Fruit fly (Drosophila melanogaster): ENCODE data around the gene CG42717.

CG42717 gene

DNA sequence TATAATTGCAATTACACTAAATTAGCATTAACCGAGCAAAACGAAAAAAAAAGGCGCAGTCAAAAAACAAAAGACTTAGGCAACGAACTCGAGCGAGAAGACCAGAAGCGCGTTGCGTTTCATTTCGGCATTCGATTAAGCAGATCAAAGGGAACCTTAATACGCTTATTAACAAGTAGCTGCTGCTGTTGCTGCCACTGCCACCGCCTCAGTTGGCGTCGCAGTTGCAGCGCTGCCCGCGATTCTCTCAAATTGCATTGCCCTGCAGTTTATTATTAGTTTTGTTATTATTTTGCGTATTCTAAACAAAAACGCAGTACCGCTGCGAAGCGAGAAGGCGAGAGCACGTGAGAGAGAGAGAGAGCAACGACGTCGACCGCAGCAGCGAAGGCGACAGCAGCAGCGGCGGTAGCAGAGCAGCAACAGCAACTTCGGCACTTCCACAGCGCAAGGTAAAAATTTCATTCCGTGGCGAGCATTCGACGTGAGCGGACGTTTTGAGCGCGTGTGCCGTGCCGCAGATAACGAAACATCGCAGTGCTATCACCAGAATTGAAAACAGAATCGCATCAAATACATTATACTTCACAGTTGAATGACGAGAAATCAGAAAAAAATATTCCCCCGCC, 9.9 kb downstream of the CG42717 start, which contains the start of gene Notum:
Notum (plus strand) TSS at position 461 of the 629 bp plus-strand sequence.
- TF ChIP-seq ttk (optimal IDR thresholded peaks at IDR 0.05) (no peak), Myc (optimal IDR thresholded peaks at IDR 0.05) (no peak), Sin3A (optimal IDR thresholded peaks at IDR 0.05) (no peak), h (optimal IDR thresholded peaks at IDR 0.05) (no peak), insv (optimal IDR thresholded peaks at IDR 0.05) (no peak), psq (optimal IDR thresholded peaks at IDR 0.05) (no peak)

DNA sequence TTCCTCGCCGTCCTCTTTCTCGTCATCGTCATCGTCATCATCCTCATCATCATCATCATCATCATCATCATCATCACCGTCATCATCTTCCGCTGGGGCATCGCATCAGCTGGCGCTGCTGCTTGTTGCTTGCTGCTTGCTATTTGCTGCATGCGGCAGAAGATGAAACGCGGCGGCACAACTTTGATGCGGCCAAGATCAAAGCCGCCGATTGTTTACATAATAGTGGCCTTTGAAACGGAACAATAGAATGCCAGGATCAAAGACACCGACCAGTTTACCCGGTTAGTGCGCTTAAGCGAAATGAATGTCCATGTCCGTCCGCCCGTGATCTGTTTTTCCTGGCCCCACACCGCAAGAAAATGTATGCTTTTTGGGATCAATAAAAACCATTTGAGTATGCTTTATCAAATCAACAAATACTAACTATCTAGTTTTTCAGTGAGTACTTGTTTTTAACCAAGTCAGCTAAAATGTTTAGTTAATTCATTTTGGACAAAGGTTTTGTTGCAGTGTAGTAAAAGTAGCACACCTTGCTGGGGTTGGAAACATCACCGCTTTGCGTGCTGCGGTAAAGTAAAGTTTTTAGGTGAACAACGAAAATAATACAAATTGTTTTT, 11.8 kb downstream of the CG42717 start:
- TF ChIP-seq Myc (optimal IDR thresholded peaks at IDR 0.05) (no peak), h (optimal IDR thresholded peaks at IDR 0.05) (no peak), psq (optimal IDR thresholded peaks at IDR 0.05) (no peak), insv (optimal IDR thresholded peaks at IDR 0.05) (no peak), Sin3A (optimal IDR thresholded peaks at IDR 0.05) (no peak), ttk (optimal IDR thresholded peaks at IDR 0.05) (no peak)

DNA sequence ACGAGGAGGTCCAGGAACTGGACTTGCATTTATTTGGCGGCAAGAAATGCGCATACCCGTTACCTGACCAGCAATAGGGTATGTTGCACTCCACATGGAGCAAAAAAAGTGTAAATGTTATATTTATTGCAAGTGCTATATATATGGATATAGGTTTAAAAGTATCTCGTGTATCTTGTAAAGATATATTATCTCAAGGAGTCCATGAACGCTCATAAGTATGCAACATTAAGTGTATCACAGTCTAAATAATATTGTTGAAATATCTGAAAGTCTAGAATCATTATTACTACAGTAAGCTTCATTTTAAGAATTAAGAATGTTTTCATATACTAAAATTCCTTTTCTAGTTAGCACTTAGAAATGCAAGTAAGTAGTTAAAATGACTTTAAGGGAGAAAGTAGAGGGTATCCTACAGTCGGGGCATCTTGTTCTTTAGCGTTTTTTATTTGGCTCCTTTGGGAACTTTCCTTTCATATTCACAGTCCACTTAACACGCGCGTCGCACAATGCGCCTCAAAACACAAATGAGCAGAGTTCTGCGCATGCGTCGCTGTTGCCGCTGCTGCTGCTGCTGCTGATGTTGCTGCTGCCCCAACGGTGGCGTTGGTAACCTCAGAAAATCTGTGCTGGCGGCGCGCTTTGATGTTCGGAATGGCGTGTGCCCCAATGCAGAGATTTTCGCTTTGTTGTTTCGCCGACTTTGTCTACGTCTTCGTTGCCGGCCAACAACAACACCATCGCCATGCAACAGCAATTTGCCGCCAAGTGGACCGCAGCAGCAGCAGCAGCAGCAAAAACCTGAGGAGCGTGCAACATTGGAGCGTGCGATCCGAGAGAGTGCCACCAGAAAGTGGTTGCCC, 13.6 kb downstream of the CG42717 start:
- TF ChIP-seq h (optimal IDR thresholded peaks at IDR 0.05) (no peak), psq (optimal IDR thresholded peaks at IDR 0.05) (no peak), ttk (optimal IDR thresholded peaks at IDR 0.05) (no peak), Myc (optimal IDR thresholded peaks at IDR 0.05) (no peak), Sin3A (optimal IDR thresholded peaks at IDR 0.05) (no peak), insv (optimal IDR thresholded peaks at IDR 0.05) (no peak)

DNA sequence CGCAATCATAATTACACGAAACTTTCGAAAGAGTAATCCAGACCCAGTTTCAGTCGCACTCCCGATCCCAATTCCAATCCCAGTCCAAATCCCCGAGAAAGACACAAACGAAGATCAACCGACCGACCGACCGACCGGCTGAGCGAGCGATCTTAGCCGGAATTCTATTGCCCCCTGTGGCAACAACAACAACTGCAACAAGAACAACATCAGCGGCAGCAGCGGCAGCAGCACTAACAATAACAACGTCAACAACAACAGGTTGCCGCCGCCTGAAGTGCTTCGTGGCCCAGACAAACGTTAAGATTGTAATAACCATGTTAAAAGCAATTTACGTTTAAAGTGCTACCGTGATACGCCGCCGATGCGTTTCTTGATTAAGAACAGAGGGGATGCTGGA, 14.3 kb downstream of the CG42717 start:
- TF ChIP-seq h (optimal IDR thresholded peaks at IDR 0.05) (no peak), ttk (optimal IDR thresholded peaks at IDR 0.05) (no peak), psq (optimal IDR thresholded peaks at IDR 0.05) (no peak), Myc (optimal IDR thresholded peaks at IDR 0.05) (no peak), Sin3A (optimal IDR thresholded peaks at IDR 0.05) (no peak), insv (optimal IDR thresholded peaks at IDR 0.05) (no peak)

DNA sequence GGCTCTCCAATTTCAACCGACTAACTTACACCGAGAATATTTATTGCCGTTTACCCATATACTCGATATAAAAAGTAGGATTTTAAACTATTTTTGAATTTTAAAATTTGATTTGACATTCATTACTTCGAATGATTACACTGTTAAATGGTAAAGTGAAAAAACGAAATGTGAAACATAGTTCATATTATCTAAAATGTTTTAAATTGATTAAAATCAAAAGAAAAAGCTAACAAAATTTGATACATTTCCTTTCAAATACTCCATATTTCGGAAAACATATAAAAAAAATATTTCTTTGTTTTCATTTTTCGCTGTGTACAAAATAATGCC, 14.8 kb downstream of the CG42717 start:
- TF ChIP-seq h (optimal IDR thresholded peaks at IDR 0.05) (no peak), Sin3A (optimal IDR thresholded peaks at IDR 0.05) (no peak), ttk (optimal IDR thresholded peaks at IDR 0.05) (no peak), insv (optimal IDR thresholded peaks at IDR 0.05) (no peak), psq (optimal IDR thresholded peaks at IDR 0.05) (no peak), Myc (optimal IDR thresholded peaks at IDR 0.05) (no peak)

DNA sequence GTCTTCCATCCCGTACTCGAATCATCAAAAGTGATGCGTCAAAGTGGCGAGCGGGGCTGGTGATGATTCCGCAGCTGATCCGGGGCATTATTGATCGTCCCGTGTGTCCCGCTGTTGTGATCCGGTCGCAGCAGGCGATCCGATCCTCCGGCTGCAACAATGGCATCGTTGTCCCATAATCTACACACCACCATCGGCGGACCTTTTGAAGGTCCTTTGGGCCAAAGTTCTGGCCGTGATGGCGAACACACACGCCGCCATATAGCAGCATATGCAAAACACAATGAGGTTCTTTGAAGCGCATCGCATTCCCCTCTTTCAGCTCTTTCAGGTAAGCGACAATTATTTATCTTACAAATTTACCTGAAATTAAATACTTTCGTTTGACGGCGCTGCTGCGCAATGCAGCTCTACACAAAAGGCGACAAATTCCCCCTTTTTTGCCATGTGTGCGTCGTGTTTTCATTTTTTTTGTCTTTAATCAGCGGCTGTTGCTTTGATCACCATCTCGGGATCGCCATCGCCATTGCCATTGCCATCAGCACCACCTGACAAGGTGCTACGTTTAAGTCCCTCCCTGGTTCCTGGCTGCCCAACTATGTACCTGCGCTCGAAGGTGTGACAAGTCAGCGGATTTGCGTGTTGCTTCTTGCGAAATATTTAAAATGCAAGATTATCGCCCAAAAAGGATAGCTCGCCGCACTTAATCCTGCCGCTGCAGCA, 15.3 kb downstream of the CG42717 start:
- no peak for TF ChIP-seq ttk (optimal IDR thresholded peaks at IDR 0.05)
- TF ChIP-seq insv (optimal IDR thresholded peaks at IDR 0.05) = no peak
- no peak for TF ChIP-seq Myc (optimal IDR thresholded peaks at IDR 0.05)
- no peak for TF ChIP-seq Sin3A (optimal IDR thresholded peaks at IDR 0.05)
- no peak for TF ChIP-seq psq (optimal IDR thresholded peaks at IDR 0.05)
- no peak for TF ChIP-seq h (optimal IDR thresholded peaks at IDR 0.05)

DNA sequence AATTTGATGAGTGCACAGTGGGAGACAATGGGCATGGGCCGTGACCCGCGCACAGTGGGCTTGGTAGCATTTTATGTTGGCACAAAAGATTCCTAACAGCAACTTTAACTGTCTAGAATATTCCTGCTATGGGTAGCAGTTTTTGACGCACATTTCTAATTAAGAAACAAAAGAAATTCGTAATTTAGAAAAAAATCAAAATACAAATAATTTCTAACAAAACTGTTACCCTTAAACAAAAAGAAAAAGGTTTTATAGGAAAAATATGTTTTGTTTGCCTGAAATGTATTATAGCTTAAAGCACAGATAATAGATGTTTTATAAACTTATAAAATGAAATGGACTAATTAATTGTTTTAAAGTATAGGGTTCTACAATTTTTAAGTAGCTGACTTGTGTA, 16.1 kb downstream of the CG42717 start:
- no peak for TF ChIP-seq Myc (optimal IDR thresholded peaks at IDR 0.05)
- TF ChIP-seq Sin3A (optimal IDR thresholded peaks at IDR 0.05) = no peak

DNA sequence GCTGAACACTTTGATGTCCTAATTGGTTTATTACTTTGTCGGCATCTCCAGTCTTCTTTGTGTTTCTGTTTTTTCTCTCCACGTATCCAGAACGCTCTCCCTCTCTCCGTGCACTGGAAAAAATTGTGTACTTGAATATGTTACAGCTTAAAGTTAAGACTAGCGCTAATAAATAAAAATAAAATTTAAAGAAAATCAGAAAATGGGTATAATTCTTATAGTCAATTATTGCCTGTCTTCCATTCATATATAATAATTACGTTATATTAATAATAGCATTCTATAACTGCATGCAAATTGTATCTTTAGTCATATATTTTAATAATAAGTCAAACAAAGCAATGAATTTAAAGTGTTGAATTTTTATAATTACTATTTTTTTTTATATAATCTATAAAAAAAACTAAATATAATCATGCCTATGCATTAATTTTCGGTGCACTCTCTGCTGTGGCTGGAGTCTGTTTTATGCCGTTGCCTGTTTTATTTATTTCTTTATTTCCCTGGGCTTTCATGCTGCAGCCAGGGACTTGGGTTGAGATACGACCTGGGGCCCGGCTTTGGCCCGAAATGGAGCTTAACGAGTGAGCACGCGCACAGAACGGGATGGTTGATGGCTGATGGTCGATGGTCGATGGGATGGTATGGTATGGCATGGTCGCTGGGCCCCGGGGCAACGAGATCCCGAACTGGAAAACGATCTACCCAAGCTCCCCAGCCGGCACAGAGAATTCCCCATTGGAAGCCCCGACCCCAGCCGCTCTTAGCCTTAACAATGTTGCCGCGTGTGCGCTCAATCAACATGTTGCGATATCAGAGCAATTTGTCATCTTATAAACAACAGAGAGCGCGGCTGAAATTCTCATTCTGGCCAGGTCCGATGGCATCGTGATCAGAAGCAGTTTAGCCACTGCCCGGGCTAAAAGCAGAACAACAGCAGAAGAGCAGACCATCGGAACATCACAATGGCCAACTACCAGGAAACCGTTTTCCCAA, 16.9 kb downstream of the CG42717 start:
- TF ChIP-seq Sin3A (optimal IDR thresholded peaks at IDR 0.05) (no peak), h (optimal IDR thresholded peaks at IDR 0.05) (no peak), ttk (optimal IDR thresholded peaks at IDR 0.05) (no peak), insv (optimal IDR thresholded peaks at IDR 0.05) (no peak), psq (optimal IDR thresholded peaks at IDR 0.05) (no peak), Myc (optimal IDR thresholded peaks at IDR 0.05) (no peak)

DNA sequence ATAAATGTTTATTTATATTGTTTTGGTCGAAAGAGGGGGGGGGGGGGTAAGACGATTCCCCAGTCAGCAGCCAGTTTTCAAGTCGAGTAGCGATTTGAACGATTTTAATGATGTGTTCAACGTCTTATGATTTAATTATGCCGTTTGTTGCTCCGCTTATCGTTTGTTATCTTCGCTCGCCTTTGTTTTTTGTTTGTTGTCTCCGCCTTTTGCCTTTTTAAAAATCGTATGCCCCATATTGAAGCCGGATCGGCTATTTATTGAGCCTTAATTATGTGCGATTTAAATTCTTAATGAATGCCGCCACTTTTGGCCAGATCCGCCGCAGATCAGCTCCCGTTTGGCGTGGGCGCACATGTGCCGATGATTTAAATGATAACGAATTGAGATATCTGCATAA, 18.5 kb downstream of the CG42717 start:
- TF ChIP-seq h (optimal IDR thresholded peaks at IDR 0.05) = no peak
- TF ChIP-seq ttk (optimal IDR thresholded peaks at IDR 0.05) = no peak
- TF ChIP-seq insv (optimal IDR thresholded peaks at IDR 0.05) = no peak
- TF ChIP-seq Sin3A (optimal IDR thresholded peaks at IDR 0.05) = no peak
- TF ChIP-seq psq (optimal IDR thresholded peaks at IDR 0.05) = no peak
- no peak for TF ChIP-seq Myc (optimal IDR thresholded peaks at IDR 0.05)

DNA sequence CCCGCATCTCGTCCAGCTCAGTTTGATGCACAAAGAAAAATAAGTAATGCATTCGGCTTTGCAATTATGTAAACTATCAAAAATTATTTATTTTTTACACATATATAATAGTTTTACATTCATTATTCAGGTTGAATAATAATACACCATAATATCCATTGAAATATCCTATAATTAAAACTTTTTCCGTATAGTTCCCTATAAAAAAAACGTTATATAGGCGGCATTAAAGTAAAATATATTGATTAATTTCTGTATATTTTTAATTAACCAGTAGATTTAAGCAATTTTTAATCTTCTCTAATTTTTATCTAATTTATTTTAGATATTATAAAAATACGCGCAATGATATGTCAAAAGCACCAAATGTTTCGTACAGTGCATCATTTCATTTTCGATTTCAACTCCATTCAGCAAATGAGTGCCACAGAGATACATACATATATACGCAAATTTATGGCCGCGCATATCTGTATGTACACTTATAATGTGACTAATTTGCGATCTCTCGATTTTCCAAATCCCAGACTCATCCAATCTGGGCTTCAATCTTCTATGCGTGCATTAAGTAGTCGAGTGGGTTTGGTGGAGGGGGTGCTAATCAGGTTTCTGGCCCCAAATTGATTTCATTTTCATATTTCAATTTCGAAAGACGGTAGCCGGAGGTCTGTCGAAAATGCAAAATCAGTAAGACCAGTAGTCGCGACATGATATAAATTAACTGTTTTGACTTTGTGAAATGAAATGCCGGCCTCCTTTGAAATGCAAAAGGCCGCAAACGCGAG, 19.6 kb downstream of the CG42717 start:
- TF ChIP-seq insv (optimal IDR thresholded peaks at IDR 0.05) (no peak), Myc (optimal IDR thresholded peaks at IDR 0.05) (no peak), h (optimal IDR thresholded peaks at IDR 0.05) (no peak), Sin3A (optimal IDR thresholded peaks at IDR 0.05) (no peak), ttk (optimal IDR thresholded peaks at IDR 0.05) (no peak), psq (optimal IDR thresholded peaks at IDR 0.05) (no peak)
